Fruit fly (Drosophila melanogaster) Kc167 (cell line): ENCODE measurements around the gene CG46439.

Source experiments
- h ChIP-seq: fragments of >200 bp; optimal IDR thresholded peaks from 3 replicates; lab custom pipeline; 2018; ENCODE audit warnings: missing external identifiers
- psq ChIP-seq: fragments of >200 bp; optimal IDR thresholded peaks from 2 replicates; lab custom pipeline; 2017; ENCODE audit warnings: missing external identifiers
- ttk ChIP-seq: sonication (Bioruptor generic); optimal IDR thresholded peaks from 2 replicates; lab custom pipeline; 2017; ENCODE audit warnings: missing external identifiers

DNA sequence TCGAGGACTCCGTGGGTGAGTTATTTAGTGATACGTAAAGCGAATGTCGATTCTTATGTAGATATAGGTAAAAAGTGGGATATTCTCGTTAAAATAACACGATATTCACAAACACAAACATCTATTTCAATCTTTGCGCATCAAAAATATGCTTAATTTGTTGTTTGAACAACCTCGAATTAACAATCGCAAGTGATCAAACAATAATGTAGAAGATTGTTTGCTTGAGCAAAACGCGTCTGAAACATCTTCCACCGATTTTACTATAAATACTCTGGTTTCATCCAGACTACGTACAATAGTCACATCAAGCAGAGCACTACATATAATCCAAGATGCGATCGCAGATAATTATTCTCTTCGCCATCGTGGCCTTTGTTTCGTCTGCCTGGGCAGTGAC lies 34.5 kb upstream of the CG46439 start, which contains the start of gene nol:
- no peak for TF ChIP-seq h
- TF ChIP-seq ttk (lab: Kevin White, UChicago), result no peak
- TF ChIP-seq psq (lab: Kevin White, UChicago), result no peak
